Fruit fly (Drosophila melanogaster) Kc167 (cell line): ENCODE data around the gene CG42553.

Source experiments
- Myc ChIP-seq: fragments of >200 bp; optimal IDR thresholded peaks from 2 replicates; lab custom pipeline; 2017; ENCODE audit warnings: missing external identifiers
- Sin3A ChIP-seq: fragments of >200 bp; optimal IDR thresholded peaks from 2 replicates; lab custom pipeline; 2018; ENCODE audit warnings: missing external identifiers
- h ChIP-seq: fragments of >200 bp; optimal IDR thresholded peaks from 3 replicates; lab custom pipeline; 2018; ENCODE audit warnings: missing external identifiers
- insv ChIP-seq: fragments of >200 bp; optimal IDR thresholded peaks from 3 replicates; lab custom pipeline; 2018; ENCODE audit warnings: missing external identifiers
- psq ChIP-seq: fragments of >200 bp; optimal IDR thresholded peaks from 2 replicates; lab custom pipeline; 2017; ENCODE audit warnings: missing external identifiers
- ttk ChIP-seq: sonication (Bioruptor generic); optimal IDR thresholded peaks from 2 replicates; lab custom pipeline; 2017; ENCODE audit warnings: missing external identifiers

CG42553 gene

dm6 chr3L:799837-800513 is 33.9 kb upstream of the CG42553 start:
- no peak for TF ChIP-seq ttk (lab: Kevin White, UChicago)
- TF ChIP-seq insv (lab: Kevin White, UChicago) = no peak
- no peak for TF ChIP-seq psq (lab: Kevin White, UChicago)
- TF ChIP-seq h = no peak
- no peak for TF ChIP-seq Myc (lab: Kevin White, UChicago)
- no peak for TF ChIP-seq Sin3A (lab: Kevin White, UChicago)

DNA sequence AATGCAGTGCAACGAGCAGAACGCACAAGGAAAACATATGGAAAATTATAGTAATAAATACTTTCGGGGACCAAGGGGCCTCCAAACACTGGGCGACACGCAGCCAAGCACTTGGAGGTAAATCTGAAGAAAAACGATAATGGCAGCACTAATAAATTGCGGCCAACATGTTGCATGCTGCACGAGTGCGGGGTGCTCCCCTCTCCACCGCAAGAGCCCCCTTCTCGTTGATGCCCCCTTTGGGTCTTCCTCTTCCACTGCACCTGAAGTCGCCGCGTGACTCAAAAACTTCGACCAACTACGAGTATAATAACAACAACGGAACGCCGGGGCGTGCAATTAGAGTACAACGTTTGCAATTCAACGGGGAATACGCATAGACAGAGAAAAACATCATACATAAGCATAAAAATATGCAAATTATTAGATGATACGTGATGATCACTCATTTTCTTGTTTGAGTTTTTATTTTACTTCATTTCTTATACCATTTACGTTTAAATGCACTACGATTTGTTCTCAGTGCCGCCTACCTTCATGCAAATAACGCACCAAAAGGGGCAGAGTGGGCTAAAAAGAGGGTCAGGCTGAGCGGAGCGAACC is 31.9 kb upstream of the CG42553 start:
- TF ChIP-seq h = no peak
- TF ChIP-seq insv (lab: Kevin White, UChicago) = no peak

DNA sequence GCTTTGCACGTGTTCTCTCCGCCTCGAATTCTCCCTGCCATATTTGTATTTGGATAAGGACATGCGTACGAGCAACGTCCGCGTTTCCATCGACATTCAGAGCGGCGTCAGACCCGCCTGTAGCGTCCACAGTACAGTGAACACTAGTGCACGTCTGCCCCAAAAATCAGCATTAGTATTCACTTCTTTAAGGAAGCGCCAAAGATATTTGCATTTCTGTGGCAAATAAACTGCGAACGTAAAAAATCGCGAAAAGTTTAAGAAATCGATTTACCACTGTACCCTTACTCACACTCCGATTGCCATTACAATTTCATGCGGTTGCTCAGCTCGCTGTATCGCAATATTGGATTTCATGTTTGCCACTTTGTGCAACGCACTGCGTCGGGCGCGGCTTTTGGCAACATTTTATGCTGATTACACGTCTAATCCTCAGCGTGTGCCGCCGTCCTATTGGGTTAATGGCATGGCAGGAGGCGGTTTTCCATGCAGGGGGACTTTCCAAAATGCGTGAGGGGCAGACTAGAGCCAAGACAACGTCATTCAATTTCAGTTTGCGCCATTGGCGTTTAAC is 31.1 kb upstream of the CG42553 start:
- TF ChIP-seq Myc (lab: Kevin White, UChicago) (no peak), Sin3A (lab: Kevin White, UChicago) (no peak), ttk (lab: Kevin White, UChicago) (no peak), h (no peak), psq (lab: Kevin White, UChicago) (no peak)

DNA sequence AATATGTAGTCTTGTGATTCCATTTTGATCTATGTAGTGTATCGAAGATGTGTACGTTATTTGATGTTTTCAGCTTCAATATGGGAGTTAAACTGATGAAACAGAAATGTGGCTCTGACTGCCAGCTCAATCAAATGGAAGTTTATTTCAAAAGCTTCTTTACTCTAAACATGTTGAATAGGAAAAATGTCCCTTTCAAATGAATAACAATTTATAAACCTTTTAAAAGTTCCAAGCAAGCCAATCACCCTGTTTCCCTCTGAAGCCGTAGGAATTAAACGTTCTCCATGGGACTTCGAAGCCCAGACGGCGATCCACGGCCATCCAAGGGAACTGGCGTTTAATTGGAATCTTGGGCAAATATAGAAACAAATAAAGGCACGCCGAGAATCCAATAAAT is 29.9 kb upstream of the CG42553 start, which contains the start of gene CG13898:
CG13898 (minus strand) TSS at position 101 of the 400 bp plus-strand sequence.
- TF ChIP-seq Myc (lab: Kevin White, UChicago) = no peak

dm6 chr3L:804557-805260 is 29.2 kb upstream of the CG42553 start:
- TF ChIP-seq Sin3A (lab: Kevin White, UChicago) = no peak
- no peak for TF ChIP-seq h
- TF ChIP-seq ttk (lab: Kevin White, UChicago) = no peak
- no peak for TF ChIP-seq psq (lab: Kevin White, UChicago)
- no peak for TF ChIP-seq insv (lab: Kevin White, UChicago)
- no peak for TF ChIP-seq Myc (lab: Kevin White, UChicago)

DNA sequence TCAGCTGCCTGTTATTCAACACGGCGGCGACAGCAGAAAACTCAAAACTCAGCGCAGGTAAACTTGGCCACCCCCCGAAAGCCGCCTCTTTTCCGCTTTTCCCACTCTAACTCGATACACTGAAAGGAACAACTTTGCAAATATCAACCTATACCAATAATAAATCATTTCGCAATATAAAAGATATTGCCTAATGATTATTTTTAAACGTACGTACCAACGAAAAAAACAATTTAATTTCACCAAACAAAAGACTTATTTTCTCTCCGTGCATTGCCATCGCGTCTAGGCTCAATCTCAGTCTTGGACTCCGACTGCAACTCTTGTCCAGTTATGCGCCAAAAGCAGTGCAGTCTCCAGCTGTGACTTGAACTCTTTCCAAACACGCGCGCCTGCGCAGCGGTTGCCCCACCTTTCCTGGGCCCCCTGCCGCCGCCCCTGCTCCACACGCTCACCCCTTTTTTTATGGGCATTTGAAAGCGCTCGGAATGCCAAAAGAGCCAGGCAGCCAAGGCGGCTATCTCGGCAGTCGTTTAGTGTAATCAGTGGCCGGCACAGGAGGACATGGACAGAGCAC is 28.2 kb upstream of the CG42553 start:
- TF ChIP-seq ttk (lab: Kevin White, UChicago) (no peak), insv (lab: Kevin White, UChicago) (no peak), h (no peak), psq (lab: Kevin White, UChicago) (no peak), Myc (lab: Kevin White, UChicago) (no peak), Sin3A (lab: Kevin White, UChicago) (no peak)

DNA sequence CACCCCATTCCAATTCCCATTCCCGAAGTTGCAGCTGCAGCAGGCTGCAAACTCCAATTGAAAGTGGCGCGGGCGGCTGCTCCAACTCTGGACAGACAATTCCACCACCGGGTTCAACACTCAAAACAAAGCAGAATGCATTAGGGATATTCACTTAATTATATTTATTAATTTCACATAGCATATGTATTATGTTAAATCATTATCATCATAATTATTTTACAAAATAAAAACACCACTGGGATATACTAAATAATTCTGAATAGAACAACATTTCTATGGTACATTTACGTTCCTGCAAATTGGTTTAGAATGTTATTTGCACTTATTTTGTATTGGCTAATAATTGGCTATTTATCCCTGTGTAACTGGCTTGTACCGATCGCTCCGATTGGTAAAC is 26.4 kb upstream of the CG42553 start:
- TF ChIP-seq Sin3A (lab: Kevin White, UChicago) = no peak
- TF ChIP-seq h = no peak
- TF ChIP-seq Myc (lab: Kevin White, UChicago) = no peak
- no peak for TF ChIP-seq ttk (lab: Kevin White, UChicago)
- TF ChIP-seq psq (lab: Kevin White, UChicago) = no peak
- no peak for TF ChIP-seq insv (lab: Kevin White, UChicago)

- TF ChIP-seq ttk (lab: Kevin White, UChicago) (no peak), psq (lab: Kevin White, UChicago) (no peak), h (no peak), Myc (lab: Kevin White, UChicago) (no peak), insv (lab: Kevin White, UChicago) (no peak), Sin3A (lab: Kevin White, UChicago) (no peak)
These were observed 25.0 kb upstream of the CG42553 start for dm6 chr3L:808725-809537.

dm6 chr3L:809538-809805 is 24.4 kb upstream of the CG42553 start:
- TF ChIP-seq h = no peak
- TF ChIP-seq Myc (lab: Kevin White, UChicago) = no peak
- TF ChIP-seq ttk (lab: Kevin White, UChicago) = no peak
- no peak for TF ChIP-seq Sin3A (lab: Kevin White, UChicago)
- no peak for TF ChIP-seq insv (lab: Kevin White, UChicago)
- no peak for TF ChIP-seq psq (lab: Kevin White, UChicago)

- TF ChIP-seq ttk (lab: Kevin White, UChicago) = no peak
- no peak for TF ChIP-seq insv (lab: Kevin White, UChicago)
- no peak for TF ChIP-seq Myc (lab: Kevin White, UChicago)
- no peak for TF ChIP-seq Sin3A (lab: Kevin White, UChicago)
- TF ChIP-seq psq (lab: Kevin White, UChicago) = no peak
- no peak for TF ChIP-seq h
These were observed 23.8 kb upstream of the CG42553 start for dm6 chr3L:810038-810644.

dm6 chr3L:811816-812215 is 22.1 kb upstream of the CG42553 start:
- TF ChIP-seq insv (lab: Kevin White, UChicago) = no peak
- TF ChIP-seq Myc (lab: Kevin White, UChicago) = no peak
